Worm (Caenorhabditis elegans): ENCODE measurements around the gene K09D9.14.

K09D9.14 gene

ce11 chrV:4021776-4022175 lies at the start of gene K09D9.14:
K09D9.14 (minus strand) TSS chrV:4021876.
- no peak for TF ChIP-seq mel-28 (tag; optimal IDR thresholded peaks at IDR 0.05; ENCODE audit: borderline replicate concordance)

- peak; percentile 82 for TF ChIP-seq mcd-1 (GFP tag; IDR thresholded peaks at IDR 0.05)
These were observed 46.2 kb upstream of the K09D9.14 start for ce11 chrV:4067876-4068275.

ce11 chrV:4066143-4066542 lies 44.5 kb upstream of the K09D9.14 start:
- TF ChIP-seq hmg-1.2 (GFP tag; IDR thresholded peaks at IDR 0.05) (peak; percentile 36; the same call in 1 of the 2 replicates), mcd-1 (GFP tag; IDR thresholded peaks at IDR 0.05) (peak; percentile 59)

ce11 chrV:4063559-4064164 lies 42.0 kb upstream of the K09D9.14 start:
- TF ChIP-seq nfyb-1 (GFP tag; IDR thresholded peaks at IDR 0.05) (peak; percentile 83), ekl-4 (GFP tag; IDR thresholded peaks at IDR 0.05) (peak; percentile 66; the same call in 1 of the 2 replicates), ceh-91 (GFP tag; IDR thresholded peaks at IDR 0.05) (peak; percentile 69), Y67H2A.10 (GFP tag; conservative IDR thresholded peaks at IDR 0.05) (0 out of 2 replicates have a peak, but pooled peaks have one; percentile 30), madf-8 (GFP tag; conservative IDR thresholded peaks at IDR 0.05) (peak; percentile 33; the same call in 1 of the 2 replicates), lsl-1 (GFP tag; optimal IDR thresholded peaks at IDR 0.05) (peak; percentile 36), hsf-1 (GFP tag; IDR thresholded peaks at IDR 0.05) (peak; percentile 54), F33H1.4 (GFP tag; IDR thresholded peaks at IDR 0.05) (peak; percentile 60), madf-6 (GFP tag; IDR thresholded peaks at IDR 0.05) (peak; percentile 66), egl-18 (GFP tag; IDR thresholded peaks at IDR 0.05) (0 out of 2 replicates have a peak, but pooled peaks have one; percentile 59), C06A6.2 (GFP tag; conservative IDR thresholded peaks at IDR 0.05) (peak; percentile 67), ceh-100 (GFP tag; IDR thresholded peaks at IDR 0.05) (peak; percentile 77), attf-5 (GFP tag; optimal IDR thresholded peaks at IDR 0.05) (peak; percentile 6), lir-1 (GFP tag; conservative IDR thresholded peaks at IDR 0.05) (peak; percentile 35; the same call in 1 of the 2 replicates), D2030.7 (GFP tag; IDR thresholded peaks at IDR 0.05) (peak; percentile 72; the same call in 1 of the 2 replicates), lin-54 (GFP tag; optimal IDR thresholded peaks at IDR 0.05) (peak; percentile 57), mcd-1 (GFP tag; IDR thresholded peaks at IDR 0.05) (peak; percentile 98), hmg-1.2 (GFP tag; IDR thresholded peaks at IDR 0.05) (peak; percentile 91), hmg-20 (GFP tag; IDR thresholded peaks at IDR 0.05) (0 out of 2 replicates have a peak, but pooled peaks have one; percentile 16), rcor-1 (GFP tag; IDR thresholded peaks at IDR 0.05) (peak; percentile 63; the same call in 1 of the 2 replicates), B0019.2 (GFP tag; conservative IDR thresholded peaks at IDR 0.05) (0 out of 2 replicates have a peak, but pooled peaks have one; percentile 19)

- TF ChIP-seq egrh-3 (GFP tag; IDR thresholded peaks at IDR 0.05), result no peak
- no peak for TF ChIP-seq Y67H2A.10 (GFP tag; conservative IDR thresholded peaks at IDR 0.05)
- TF ChIP-seq T26A5.8 (tag; optimal IDR thresholded peaks at IDR 0.05), result no peak
- TF ChIP-seq snpc-1.1 (tag; optimal IDR thresholded peaks at IDR 0.05; ENCODE audit: insufficient read depth), result no peak
- no peak for TF ChIP-seq repo-1 (tag; optimal IDR thresholded peaks at IDR 0.05)
- no peak for TF ChIP-seq akir-1 (GFP tag; optimal IDR thresholded peaks at IDR 0.05)
- no peak for TF ChIP-seq ceh-91 (GFP tag; IDR thresholded peaks at IDR 0.05)
- TF ChIP-seq ceh-100 (GFP tag; IDR thresholded peaks at IDR 0.05), result no peak
- no peak for TF ChIP-seq tbp1 (GFP tag; optimal IDR thresholded peaks at IDR 0.05)
- no peak for TF ChIP-seq rec-8 (tag; optimal IDR thresholded peaks at IDR 0.05)
- TF ChIP-seq hmg-1.2 (GFP tag; IDR thresholded peaks at IDR 0.05), result no peak
- no peak for TF ChIP-seq rpc-1 (optimal IDR thresholded peaks at IDR 0.05)
- no peak for TF ChIP-seq rpc-1 (tag; optimal IDR thresholded peaks at IDR 0.05)
- no peak for TF ChIP-seq ceh-40 (GFP tag; IDR thresholded peaks at IDR 0.05)
- no peak for TF ChIP-seq B0035.1 (tag; optimal IDR thresholded peaks at IDR 0.05)
- TF ChIP-seq chd-7 (tag; optimal IDR thresholded peaks at IDR 0.05), result no peak
- no peak for TF ChIP-seq aptf-2 (GFP tag; conservative IDR thresholded peaks at IDR 0.05)
- TF ChIP-seq cebp-1 (GFP tag; IDR thresholded peaks at IDR 0.05), result no peak
- TF ChIP-seq cebp-1 (tag; optimal IDR thresholded peaks at IDR 0.05), result no peak
These were observed 34.5 kb upstream of the K09D9.14 start for ce11 chrV:4056203-4056602.

Measured in whole organism, young adult.